Fruit fly (Drosophila melanogaster) whole organism, prepupa: ENCODE measurements around the gene mus201.

Experiments
- CG7368 ChIP-seq: fragments of 200-800 bp; sonication (Bioruptor generic); optimal IDR thresholded peaks from 3 replicates; lab custom pipeline; 2016; ENCODE audit warnings: missing biosample characterization, missing genetic modification characterization
- Lpt ChIP-seq: fragments of 200-800 bp; sonication (Bioruptor generic); optimal IDR thresholded peaks from 3 replicates; lab custom pipeline; 2016; ENCODE audit warnings: missing biosample characterization, missing genetic modification characterization
- fd59A ChIP-seq: fragments of 200-800 bp; sonication (Bioruptor generic); optimal IDR thresholded peaks from 2 replicates; lab custom pipeline; 2017; ENCODE audit warnings: missing biosample characterization, mild to moderate bottlenecking, missing genetic modification characterization, missing genetic modification reagents
- topi ChIP-seq: fragments of 200-800 bp; sonication (Bioruptor generic); optimal IDR thresholded peaks from 3 replicates; lab custom pipeline; 2016; ENCODE audit warnings: missing biosample characterization, missing genetic modification characterization

DNA sequence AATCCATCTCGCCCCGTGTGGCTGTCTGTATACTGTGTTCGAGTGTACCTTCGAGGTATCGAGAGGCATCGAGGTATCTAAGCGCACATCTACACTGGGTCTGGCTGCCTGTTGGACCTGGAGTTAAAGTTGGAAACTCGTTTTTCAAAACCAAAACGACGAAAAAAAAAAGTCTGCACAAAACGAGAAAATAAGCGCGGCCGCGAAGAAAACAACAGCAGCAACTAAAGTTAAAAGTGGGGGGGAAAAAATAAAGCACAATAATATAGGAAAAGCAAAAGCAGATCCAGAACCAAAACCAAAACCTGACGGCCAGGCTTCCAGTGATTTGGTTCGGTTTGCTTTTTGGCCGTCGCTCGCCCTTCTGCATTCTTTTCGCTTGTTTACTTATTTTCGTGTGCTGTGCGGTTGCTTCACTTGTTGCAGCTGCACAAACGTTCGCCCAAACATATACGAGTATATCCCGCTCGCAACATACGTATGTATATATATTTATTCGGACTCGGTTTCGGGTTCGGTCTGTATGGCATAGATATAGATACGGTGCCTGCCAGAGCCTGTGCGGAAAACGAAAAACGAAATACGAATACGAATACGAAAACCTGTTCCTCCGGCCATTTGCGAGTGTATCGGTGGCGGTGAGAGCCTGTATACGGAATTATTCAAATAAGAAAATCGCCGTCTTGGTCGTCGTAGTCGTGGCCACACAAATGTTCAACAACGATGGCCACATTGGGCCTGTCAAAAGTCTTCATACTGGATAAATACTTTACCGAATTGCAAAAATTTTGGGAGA is 41.1 kb downstream of the mus201 start:
- TF ChIP-seq Lpt (GFP tag; lab: Kevin White, UChicago), result peak; percentile 82
- peak; percentile 70 for TF ChIP-seq fd59A
- peak; percentile 44 for TF ChIP-seq CG7368
- TF ChIP-seq topi (GFP tag; lab: Kevin White, UChicago), result peak; percentile 52
